2 fruit fly cellular contexts compared by ENCODE assay signal in genomic region chr2L:19140257-19140983, dm6.
TF ChIP-seq lines count a peak whose summit lies in the region.

No protein-coding gene starts in this region.

TF ChIP-seq in whole organism, embryonic, 481 proteins besides CTCF, POLR2A, EP300 and RAD21 (continued from another document and continues in another):
- no peak for TF ChIP-seq grn (GFP tag; optimal IDR thresholded peaks at IDR 0.05; lab: Kevin White, UChicago)
- peak; percentile 9; the same call in 1 of the 2 replicates for TF ChIP-seq vvl (GFP tag; IDR thresholded peaks at IDR 0.05; lab: Robert Waterston, UW)
- no peak for TF ChIP-seq CG7987 (GFP tag; optimal IDR thresholded peaks at IDR 0.05; lab: Kevin White, UChicago)
- no peak for TF ChIP-seq tio (GFP tag; optimal IDR thresholded peaks at IDR 0.05; lab: Kevin White, UChicago)
- no peak for TF ChIP-seq CG31365 (tag; optimal IDR thresholded peaks at IDR 0.05; lab: Kevin White, UChicago)
- no peak for TF ChIP-seq CG30020 (tag; optimal IDR thresholded peaks at IDR 0.05; lab: Kevin White, UChicago)
- peak; percentile 29 for TF ChIP-seq Blimp-1 (GFP tag; optimal IDR thresholded peaks at IDR 0.05; lab: Kevin White, UChicago)
- TF ChIP-seq Scr (GFP tag; IDR thresholded peaks at IDR 0.05; lab: Robert Waterston, UW; ENCODE audit: partially characterized antibody): no peak
- no peak for TF ChIP-seq sc (optimal IDR thresholded peaks at IDR 0.05; lab: Kevin White, UChicago)
- TF ChIP-seq sc (GFP tag; optimal IDR thresholded peaks at IDR 0.05; lab: Kevin White, UChicago): no peak
- TF ChIP-seq yki (optimal IDR thresholded peaks at IDR 0.05; lab: Kevin White, UChicago): no peak
- TF ChIP-seq Rfx (GFP tag; IDR thresholded peaks at IDR 0.05; lab: Robert Waterston, UW): 0 out of 2 replicates have a peak, but pooled peaks have one; percentile 12
- peak; percentile 13 for TF ChIP-seq mirr (GFP tag; optimal IDR thresholded peaks at IDR 0.05; lab: Kevin White, UChicago)
- TF ChIP-seq CG12744 (GFP tag; optimal IDR thresholded peaks at IDR 0.05; lab: Kevin White, UChicago): no peak
- no peak for TF ChIP-seq CG10654 (GFP tag; optimal IDR thresholded peaks at IDR 0.05; lab: Kevin White, UChicago)
- TF ChIP-seq Hr3 (GFP tag; optimal IDR thresholded peaks at IDR 0.05; lab: Kevin White, UChicago): no peak
- TF ChIP-seq ATbp (GFP tag; optimal IDR thresholded peaks at IDR 0.05; lab: Kevin White, UChicago): no peak
- TF ChIP-seq chn (GFP tag; optimal IDR thresholded peaks at IDR 0.05; lab: Kevin White, UChicago): no peak
- no peak for TF ChIP-seq Mad (GFP tag; optimal IDR thresholded peaks at IDR 0.05; lab: Kevin White, UChicago)
- peak; percentile 21 for TF ChIP-seq Bteb2 (GFP tag; optimal IDR thresholded peaks at IDR 0.05; lab: Kevin White, UChicago)
- TF ChIP-seq twi (tag; optimal IDR thresholded peaks at IDR 0.05; lab: Kevin White, UChicago): peak; percentile 11
- no peak for TF ChIP-seq nerfin-2 (GFP tag; IDR thresholded peaks at IDR 0.05; lab: Robert Waterston, UW; ENCODE audit: partially characterized antibody)
- TF ChIP-seq CG17359 (tag; optimal IDR thresholded peaks at IDR 0.05; lab: Kevin White, UChicago): peak; percentile 29
- TF ChIP-seq Gug (GFP tag; IDR thresholded peaks at IDR 0.05; lab: Robert Waterston, UW): 0 out of 4 replicates have a peak, but pooled peaks have one; percentile 12
- no peak for TF ChIP-seq ken (GFP tag; IDR thresholded peaks at IDR 0.05; lab: Robert Waterston, UW)
- no peak for TF ChIP-seq vfl (GFP tag; optimal IDR thresholded peaks at IDR 0.05; lab: Kevin White, UChicago)
- peak; percentile 16 for TF ChIP-seq CG2712 (tag; optimal IDR thresholded peaks at IDR 0.05; lab: Kevin White, UChicago)
- no peak for TF ChIP-seq pan (optimal IDR thresholded peaks at IDR 0.05; lab: Kevin White, UChicago)
- TF ChIP-seq pan (GFP tag; optimal IDR thresholded peaks at IDR 0.05 in 1 of 2, IDR thresholded peaks at IDR 0.05 in 1 of 2): no peak
- no peak for TF ChIP-seq prd (optimal IDR thresholded peaks at IDR 0.05; lab: Kevin White, UChicago)
- peak; percentile 24; the same call in 1 of the 3 replicates for TF ChIP-seq prd (GFP tag; IDR thresholded peaks at IDR 0.05; lab: Robert Waterston, UW)
- no peak for TF ChIP-seq Side (GFP tag; optimal IDR thresholded peaks at IDR 0.05; lab: Kevin White, UChicago)
- no peak for TF ChIP-seq h (optimal IDR thresholded peaks at IDR 0.05; lab: Kevin White, UChicago)
- TF ChIP-seq CG18619 (GFP tag; optimal IDR thresholded peaks at IDR 0.05; lab: Kevin White, UChicago): no peak
- no peak for TF ChIP-seq knrl (GFP tag; IDR thresholded peaks at IDR 0.05; lab: Robert Waterston, UW; ENCODE audit: partially characterized antibody)
- TF ChIP-seq ERR (GFP tag; optimal IDR thresholded peaks at IDR 0.05; lab: Kevin White, UChicago): no peak
- TF ChIP-seq CG8944 (GFP tag; optimal IDR thresholded peaks at IDR 0.05; lab: Kevin White, UChicago): no peak
- no peak for TF ChIP-seq CG2889 (GFP tag; IDR thresholded peaks at IDR 0.05; lab: Robert Waterston, UW)
- TF ChIP-seq CG12659 (GFP tag; optimal IDR thresholded peaks at IDR 0.05; lab: Kevin White, UChicago): peak; percentile 44
- TF ChIP-seq CG6813 (GFP tag; optimal IDR thresholded peaks at IDR 0.05; lab: Kevin White, UChicago): peak; percentile 47
- TF ChIP-seq Hand (GFP tag; optimal IDR thresholded peaks at IDR 0.05; lab: Kevin White, UChicago): no peak
- peak; percentile 11 for TF ChIP-seq wek (GFP tag; optimal IDR thresholded peaks at IDR 0.05; lab: Kevin White, UChicago)
- TF ChIP-seq Pdp1 (GFP tag; optimal IDR thresholded peaks at IDR 0.05; lab: Kevin White, UChicago): no peak
- no peak for TF ChIP-seq CG3065 (GFP tag; optimal IDR thresholded peaks at IDR 0.05; lab: Kevin White, UChicago)
- TF ChIP-seq nom (GFP tag; optimal IDR thresholded peaks at IDR 0.05; lab: Kevin White, UChicago): no peak
- TF ChIP-seq row (GFP tag; IDR thresholded peaks at IDR 0.05; lab: Robert Waterston, UW): no peak
- TF ChIP-seq pfk (GFP tag; optimal IDR thresholded peaks at IDR 0.05; lab: Kevin White, UChicago): peak; percentile 12
- no peak for TF ChIP-seq ems (GFP tag; optimal IDR thresholded peaks at IDR 0.05; lab: Kevin White, UChicago)
- TF ChIP-seq gcm (GFP tag; optimal IDR thresholded peaks at IDR 0.05; lab: Kevin White, UChicago): no peak
- no peak for TF ChIP-seq oc (tag; optimal IDR thresholded peaks at IDR 0.05; lab: Kevin White, UChicago)
- TF ChIP-seq z (GFP tag; IDR thresholded peaks at IDR 0.05; lab: Robert Waterston, UW): 0 out of 3 replicates have a peak, but pooled peaks have one; percentile 10
- TF ChIP-seq CG7839 (tag; optimal IDR thresholded peaks at IDR 0.05; lab: Kevin White, UChicago): no peak
- no peak for TF ChIP-seq CG31441 (GFP tag; IDR thresholded peaks at IDR 0.05; lab: Robert Waterston, UW)
- TF ChIP-seq nerfin-1 (tag; optimal IDR thresholded peaks at IDR 0.05; lab: Kevin White, UChicago): no peak
- no peak for TF ChIP-seq trem (tag; optimal IDR thresholded peaks at IDR 0.05; lab: Kevin White, UChicago)
- no peak for TF ChIP-seq Meics (GFP tag; optimal IDR thresholded peaks at IDR 0.05; lab: Kevin White, UChicago)
- TF ChIP-seq luna (GFP tag; optimal IDR thresholded peaks at IDR 0.05; lab: Kevin White, UChicago): no peak
- no peak for TF ChIP-seq tup (GFP tag; optimal IDR thresholded peaks at IDR 0.05; lab: Kevin White, UChicago)
- TF ChIP-seq CG2116 (GFP tag; optimal IDR thresholded peaks at IDR 0.05; lab: Kevin White, UChicago): no peak
- no peak for TF ChIP-seq dm (GFP tag; optimal IDR thresholded peaks at IDR 0.05; lab: Kevin White, UChicago)
- peak; percentile 20 for TF ChIP-seq CG7271 (tag; optimal IDR thresholded peaks at IDR 0.05; lab: Kevin White, UChicago)
- TF ChIP-seq CG15696 (tag; optimal IDR thresholded peaks at IDR 0.05; lab: Kevin White, UChicago): no peak
- TF ChIP-seq btn (GFP tag; optimal IDR thresholded peaks at IDR 0.05; lab: Kevin White, UChicago): no peak
- TF ChIP-seq run (tag; optimal IDR thresholded peaks at IDR 0.05; lab: Kevin White, UChicago): no peak
- no peak for TF ChIP-seq Jarid2 (GFP tag; optimal IDR thresholded peaks at IDR 0.05; lab: Kevin White, UChicago)
- no peak for TF ChIP-seq CoRest (tag; optimal IDR thresholded peaks at IDR 0.05; lab: Kevin White, UChicago)
- no peak for TF ChIP-seq CG30403 (GFP tag; optimal IDR thresholded peaks at IDR 0.05; lab: Kevin White, UChicago)
- peak; percentile 45 for TF ChIP-seq crol (GFP tag; IDR thresholded peaks at IDR 0.05; lab: Robert Waterston, UW)

TF ChIP-seq in whole organism, prepupa, 60 proteins besides CTCF, POLR2A, EP300 and RAD21 (continued from another document):
- no peak for TF ChIP-seq Hr4 (GFP tag; optimal IDR thresholded peaks at IDR 0.05; lab: Kevin White, UChicago)
- no peak for TF ChIP-seq OdsH (GFP tag; optimal IDR thresholded peaks at IDR 0.05; lab: Kevin White, UChicago)
- TF ChIP-seq fd59A (GFP tag; optimal IDR thresholded peaks at IDR 0.05; lab: Kevin White, UChicago): no peak
- peak; percentile 27 for TF ChIP-seq spab (GFP tag; optimal IDR thresholded peaks at IDR 0.05; lab: Kevin White, UChicago)
- TF ChIP-seq CG6276 (GFP tag; optimal IDR thresholded peaks at IDR 0.05; lab: Kevin White, UChicago): no peak
- no peak for TF ChIP-seq cyc (GFP tag; optimal IDR thresholded peaks at IDR 0.05; lab: Kevin White, UChicago)
- TF ChIP-seq ss (GFP tag; optimal IDR thresholded peaks at IDR 0.05; lab: Kevin White, UChicago): no peak
- TF ChIP-seq svp (GFP tag; lab: Kevin White, UChicago): peak; percentile 61
- TF ChIP-seq CG3032 (tag; optimal IDR thresholded peaks at IDR 0.05; lab: Kevin White, UChicago): peak; percentile 25
- no peak for TF ChIP-seq CG8319 (GFP tag; optimal IDR thresholded peaks at IDR 0.05; lab: Kevin White, UChicago)
- TF ChIP-seq CG32006 (GFP tag; optimal IDR thresholded peaks at IDR 0.05; lab: Kevin White, UChicago): no peak
- no peak for TF ChIP-seq achi (GFP tag; optimal IDR thresholded peaks at IDR 0.05; lab: Kevin White, UChicago)
- TF ChIP-seq fd85E (GFP tag; optimal IDR thresholded peaks at IDR 0.05; lab: Kevin White, UChicago): no peak
- no peak for TF ChIP-seq Lpt (GFP tag; optimal IDR thresholded peaks at IDR 0.05; lab: Kevin White, UChicago)
- TF ChIP-seq net (GFP tag; optimal IDR thresholded peaks at IDR 0.05; lab: Kevin White, UChicago): no peak
- TF ChIP-seq CG10631 (GFP tag; optimal IDR thresholded peaks at IDR 0.05; lab: Kevin White, UChicago): no peak
- TF ChIP-seq topi (GFP tag; optimal IDR thresholded peaks at IDR 0.05; lab: Kevin White, UChicago): no peak
- TF ChIP-seq CG8632 (GFP tag; optimal IDR thresholded peaks at IDR 0.05; lab: Kevin White, UChicago): no peak
- TF ChIP-seq eg (GFP tag; IDR thresholded peaks at IDR 0.05; lab: Robert Waterston, UW): no peak
- TF ChIP-seq CG11762 (GFP tag; optimal IDR thresholded peaks at IDR 0.05; lab: Kevin White, UChicago; ENCODE audit: insufficient read depth): peak; percentile 20
- no peak for TF ChIP-seq Sox14 (GFP tag; optimal IDR thresholded peaks at IDR 0.05; lab: Kevin White, UChicago)
- TF ChIP-seq Blimp-1 (GFP tag; optimal IDR thresholded peaks at IDR 0.05; lab: Kevin White, UChicago): no peak
- peak; percentile 49 for TF ChIP-seq CG6854 (GFP tag; optimal IDR thresholded peaks at IDR 0.05; lab: Kevin White, UChicago)
- TF ChIP-seq Met (GFP tag; optimal IDR thresholded peaks at IDR 0.05; lab: Kevin White, UChicago): peak; percentile 57
- TF ChIP-seq acj6 (GFP tag; optimal IDR thresholded peaks at IDR 0.05; lab: Kevin White, UChicago): no peak
- no peak for TF ChIP-seq Hr38 (GFP tag; optimal IDR thresholded peaks at IDR 0.05; lab: Kevin White, UChicago)
- TF ChIP-seq CG3919 (GFP tag; optimal IDR thresholded peaks at IDR 0.05; lab: Kevin White, UChicago): no peak
- TF ChIP-seq vri (GFP tag; optimal IDR thresholded peaks at IDR 0.05; lab: Kevin White, UChicago): no peak
- no peak for TF ChIP-seq CG4318 (GFP tag; optimal IDR thresholded peaks at IDR 0.05; lab: Kevin White, UChicago)
- no peak for TF ChIP-seq Ets21C (GFP tag; optimal IDR thresholded peaks at IDR 0.05; lab: Kevin White, UChicago)
- no peak for TF ChIP-seq CG34406 (GFP tag; optimal IDR thresholded peaks at IDR 0.05; lab: Kevin White, UChicago)
- TF ChIP-seq Eip93F (GFP tag; optimal IDR thresholded peaks at IDR 0.05; lab: Kevin White, UChicago): no peak
- TF ChIP-seq dsx (GFP tag; optimal IDR thresholded peaks at IDR 0.05; lab: Kevin White, UChicago; ENCODE audit: poor library complexity, severe bottlenecking): peak; percentile 51
- TF ChIP-seq CG7368 (GFP tag; optimal IDR thresholded peaks at IDR 0.05; lab: Kevin White, UChicago): peak; percentile 54
- no peak for TF ChIP-seq CG6792 (GFP tag; optimal IDR thresholded peaks at IDR 0.05; lab: Kevin White, UChicago)
